Fruit fly (Drosophila melanogaster) whole organism, embryonic: ENCODE data around the gene CG14331.

Experiments used
- CG10565 ChIP-seq: fragments of 200-800 bp; sonication (Bioruptor generic); optimal IDR thresholded peaks from 3 replicates; lab custom pipeline; 2016; ENCODE audit warnings: missing biosample characterization, mild to moderate bottlenecking, missing genetic modification characterization
- CG11695 ChIP-seq: fragments of 200-800 bp; sonication (Bioruptor generic); IDR thresholded peaks from 3 replicates; pipeline ENCODE4 v1.3.6; 2022; ENCODE audit warnings: missing biosample characterization, missing genetic modification characterization
- CG12104 ChIP-seq: fragments of 200-800 bp; sonication (Bioruptor generic); optimal IDR thresholded peaks from 3 replicates; lab custom pipeline; 2016; ENCODE audit warnings: missing biosample characterization, missing genetic modification characterization
- CG14014 ChIP-seq: fragments of 200-800 bp; sonication (Bioruptor generic); IDR thresholded peaks from 2 replicates; pipeline ENCODE4 v1.3.6; 2022; ENCODE audit warnings: missing biosample characterization, missing genetic modification characterization
- CG14441 ChIP-seq: fragments of 200-800 bp; sonication (Bioruptor generic); IDR thresholded peaks from 2 replicates; pipeline ENCODE4 v1.3.6; 2022; ENCODE audit warnings: missing biosample characterization, missing genetic modification characterization
- CG16779 ChIP-seq: fragments of 200-800 bp; sonication (Bioruptor generic); IDR thresholded peaks from 2 replicates; pipeline ENCODE4 v1.3.6; 2022; ENCODE audit warnings: missing biosample characterization, missing genetic modification characterization
- CG2120 ChIP-seq: fragments of 200-800 bp; sonication (Bioruptor generic); optimal IDR thresholded peaks from 3 replicates; lab custom pipeline; 2016; ENCODE audit warnings: missing biosample characterization, missing genetic modification characterization
- CG2202 ChIP-seq: fragments of 200-800 bp; sonication (Bioruptor generic); optimal IDR thresholded peaks from 2 replicates; lab custom pipeline; 2018; ENCODE audit warnings: missing biosample characterization, mild to moderate bottlenecking, missing genetic modification characterization
- CG2678 ChIP-seq: fragments of 200-800 bp; sonication (Bioruptor generic); optimal IDR thresholded peaks from 3 replicates; lab custom pipeline; 2019; ENCODE audit warnings: missing biosample characterization, mild to moderate bottlenecking, missing genetic modification characterization, moderate library complexity
- CG31441 ChIP-seq: fragments of 200-800 bp; sonication (Bioruptor generic); IDR thresholded peaks from 2 replicates; pipeline ENCODE4 v1.3.6; 2022; ENCODE audit warnings: missing biosample characterization, missing genetic modification characterization
- CG33213 ChIP-seq: fragments of 200-800 bp; sonication (Bioruptor generic); optimal IDR thresholded peaks from 3 replicates; lab custom pipeline; 2016; ENCODE audit warnings: missing biosample characterization, missing genetic modification characterization
- CG6254 ChIP-seq: fragments of 200-800 bp; sonication (Bioruptor generic); optimal IDR thresholded peaks from 3 replicates; lab custom pipeline; 2017; ENCODE audit warnings: mild to moderate bottlenecking, missing biosample characterization, missing genetic modification reagents, missing genetic modification characterization
- CG6654 ChIP-seq: fragments of 200-800 bp; sonication (Bioruptor generic); optimal IDR thresholded peaks from 2 replicates; lab custom pipeline; 2017; ENCODE audit warnings: missing biosample characterization, mild to moderate bottlenecking, missing genetic modification characterization
- CG6683 ChIP-seq: fragments of 200-800 bp; sonication (Bioruptor generic); optimal IDR thresholded peaks from 2 replicates; lab custom pipeline; 2017; ENCODE audit warnings: missing biosample characterization, mild to moderate bottlenecking, missing genetic modification characterization, missing genetic modification reagents
- CG7556 ChIP-seq: fragments of 200-800 bp; sonication (Bioruptor generic); optimal IDR thresholded peaks from 2 replicates; lab custom pipeline; 2017; ENCODE audit warnings: missing biosample characterization, mild to moderate bottlenecking, missing genetic modification characterization
- CG8388 ChIP-seq: fragments of 200-800 bp; sonication (Bioruptor generic); optimal IDR thresholded peaks from 2 replicates; lab custom pipeline; 2019; ENCODE audit warnings: missing biosample characterization, mild to moderate bottlenecking, missing genetic modification characterization, moderate library complexity
- CG8478 ChIP-seq: fragments of >200 bp; optimal IDR thresholded peaks from 2 replicates; lab custom pipeline; 2018
- Dip2 ChIP-seq: fragments of 200-800 bp; sonication (Bioruptor generic); IDR thresholded peaks from 2 replicates; pipeline ENCODE4 v1.3.6; 2022; ENCODE audit warnings: missing biosample characterization, missing genetic modification characterization
- E2f1 ChIP-seq: fragments of 200-800 bp; sonication (Bioruptor generic); IDR thresholded peaks from 2 replicates; pipeline ENCODE4 v1.3.6; 2022; ENCODE audit warnings: missing biosample characterization, missing genetic modification characterization
- ERR ChIP-seq: fragments of 200-800 bp; sonication (Bioruptor generic); optimal IDR thresholded peaks from 2 replicates; lab custom pipeline; 2016; ENCODE audit warnings: missing biosample characterization, missing genetic modification characterization
- Elba2 ChIP-seq: fragments of 200-800 bp; sonication (Bioruptor generic); optimal IDR thresholded peaks from 3 replicates; lab custom pipeline; 2016; ENCODE audit warnings: missing biosample characterization, missing genetic modification characterization
- Hmr ChIP-seq: fragments of 200-800 bp; sonication (Bioruptor generic); optimal IDR thresholded peaks from 3 replicates; lab custom pipeline; 2017; ENCODE audit warnings: mild to moderate bottlenecking, missing biosample characterization, missing genetic modification reagents, missing genetic modification characterization
- Hr3 ChIP-seq: fragments of 200-800 bp; sonication (Bioruptor generic); optimal IDR thresholded peaks from 3 replicates; lab custom pipeline; 2016; ENCODE audit warnings: missing biosample characterization, missing genetic modification characterization
- Med ChIP-seq: fragments of 200-800 bp; sonication (Bioruptor generic); peaks from one replicate; lab custom pipeline; 2016; ENCODE audit warnings: missing biosample characterization, missing genetic modification characterization, mild to moderate bottlenecking, inconsistent platforms, moderate library complexity
- Nf-YB ChIP-seq: fragments of 200-800 bp; sonication (Bioruptor generic); optimal IDR thresholded peaks from 3 replicates; lab custom pipeline; 2019; ENCODE audit warnings: missing biosample characterization, mild to moderate bottlenecking, missing genetic modification characterization, moderate library complexity
- Rfx ChIP-seq: fragments of 200-800 bp; sonication (Bioruptor generic); IDR thresholded peaks from 2 replicates; pipeline ENCODE4 v1.3.6; 2022; ENCODE audit warnings: missing biosample characterization, missing genetic modification characterization
- Sry-β ChIP-seq: fragments of 200-800 bp; sonication (Bioruptor generic); optimal IDR thresholded peaks from 2 replicates; lab custom pipeline; 2018; ENCODE audit warnings: missing biosample characterization, mild to moderate bottlenecking, missing genetic modification characterization, moderate library complexity
- Stat92E ChIP-seq, 3 experiments: fragments of >200 bp in 2 of 3; fragments of 200-800 bp in 1 of 3; sonication (Bioruptor generic) in 1 of 3; optimal IDR thresholded peaks; 2 replicates each; lab custom pipeline; 2017 to 2019; ENCODE audit warnings: missing biosample characterization in 3 of 3, missing genetic modification characterization in 3 of 3, mild to moderate bottlenecking in 1 of 3, moderate library complexity in 1 of 3
- Tbp ChIP-seq: fragments of >200 bp; optimal IDR thresholded peaks from 2 replicates; lab custom pipeline; 2018; ENCODE audit warnings: missing biosample characterization, missing genetic modification characterization
- Usf ChIP-seq: fragments of 200-800 bp; sonication (Bioruptor generic); optimal IDR thresholded peaks from 2 replicates; lab custom pipeline; 2017; ENCODE audit warnings: missing genotype, missing biosample characterization, missing genetic modification characterization
- ac ChIP-seq: fragments of 200-800 bp; sonication (Bioruptor generic); optimal IDR thresholded peaks from 3 replicates; lab custom pipeline; 2017; ENCODE audit warnings: missing biosample characterization, mild to moderate bottlenecking, missing genetic modification characterization
- dan ChIP-seq: fragments of 200-800 bp; sonication (Bioruptor generic); IDR thresholded peaks from 2 replicates; pipeline ENCODE4 v1.3.6; 2022; ENCODE audit warnings: missing biosample characterization, missing genetic modification characterization
- her ChIP-seq: fragments of 200-800 bp; sonication (Bioruptor generic); optimal IDR thresholded peaks from 2 replicates; lab custom pipeline; 2016; ENCODE audit warnings: missing biosample characterization, missing genetic modification characterization
- insv ChIP-seq, 2 experiments: fragments of 200-800 bp; sonication (Bioruptor generic); optimal IDR thresholded peaks; 3 replicates each; lab custom pipeline; 2016 to 2018; ENCODE audit warnings: missing biosample characterization in 2 of 2, missing genetic modification characterization in 2 of 2
- jigr1 ChIP-seq: fragments of 200-800 bp; sonication (Bioruptor generic); IDR thresholded peaks from 3 replicates; pipeline ENCODE4 v1.3.6; 2022; ENCODE audit warnings: missing biosample characterization, missing genetic modification characterization
- jumu ChIP-seq: fragments of 200-800 bp; sonication (Bioruptor generic); optimal IDR thresholded peaks from 3 replicates; lab custom pipeline; 2016; ENCODE audit warnings: missing biosample characterization, missing genetic modification characterization
- kay ChIP-seq: fragments of 200-800 bp; sonication (Bioruptor generic); optimal IDR thresholded peaks from 2 replicates; lab custom pipeline; 2016; ENCODE audit warnings: missing biosample characterization, missing genetic modification characterization
- lbe ChIP-seq: fragments of 200-800 bp; sonication (Bioruptor generic); optimal IDR thresholded peaks from 2 replicates; lab custom pipeline; 2016; ENCODE audit warnings: missing biosample characterization, mild to moderate bottlenecking, missing genetic modification characterization
- lola ChIP-seq, 3 experiments: fragments of >200 bp in 2 of 3; fragments of 200-800 bp in 1 of 3; sonication (Bioruptor generic) in 1 of 3; optimal IDR thresholded peaks; 2 replicates each; lab custom pipeline; 2017 to 2019; ENCODE audit warnings: missing biosample characterization in 3 of 3, missing genetic modification characterization in 3 of 3, mild to moderate bottlenecking in 1 of 3, moderate library complexity in 1 of 3
- oc ChIP-seq: fragments of 200-800 bp; sonication (Bioruptor generic); optimal IDR thresholded peaks from 2 replicates; lab custom pipeline; 2018; ENCODE audit warnings: missing biosample characterization, mild to moderate bottlenecking, missing genetic modification characterization, moderate library complexity
- pnt ChIP-seq: fragments of 200-800 bp; sonication (Bioruptor generic); optimal IDR thresholded peaks from 3 replicates; lab custom pipeline; 2016; ENCODE audit warnings: missing biosample characterization, missing genetic modification characterization
- run ChIP-seq: fragments of 200-800 bp; sonication (Bioruptor generic); optimal IDR thresholded peaks from 3 replicates; lab custom pipeline; 2018; ENCODE audit warnings: missing biosample characterization, mild to moderate bottlenecking, missing genetic modification characterization
- salm ChIP-seq: fragments of 200-800 bp; sonication (Bioruptor generic); optimal IDR thresholded peaks from 2 replicates; lab custom pipeline; 2018; ENCODE audit warnings: missing biosample characterization, mild to moderate bottlenecking, missing genetic modification characterization
- schlank ChIP-seq: fragments of 200-800 bp; sonication (Bioruptor generic); optimal IDR thresholded peaks from 2 replicates; lab custom pipeline; 2018; ENCODE audit warnings: missing biosample characterization, mild to moderate bottlenecking, missing genetic modification characterization
- sens ChIP-seq: fragments of 200-800 bp; sonication (Bioruptor generic); peaks from one replicate; lab custom pipeline; 2016; ENCODE audit warnings: missing biosample characterization, missing genetic modification characterization
- zf30C ChIP-seq: fragments of 200-800 bp; sonication (Bioruptor generic); optimal IDR thresholded peaks from 3 replicates; lab custom pipeline; 2018; ENCODE audit warnings: missing biosample characterization, mild to moderate bottlenecking, missing genetic modification characterization

CG14331 gene

DNA sequence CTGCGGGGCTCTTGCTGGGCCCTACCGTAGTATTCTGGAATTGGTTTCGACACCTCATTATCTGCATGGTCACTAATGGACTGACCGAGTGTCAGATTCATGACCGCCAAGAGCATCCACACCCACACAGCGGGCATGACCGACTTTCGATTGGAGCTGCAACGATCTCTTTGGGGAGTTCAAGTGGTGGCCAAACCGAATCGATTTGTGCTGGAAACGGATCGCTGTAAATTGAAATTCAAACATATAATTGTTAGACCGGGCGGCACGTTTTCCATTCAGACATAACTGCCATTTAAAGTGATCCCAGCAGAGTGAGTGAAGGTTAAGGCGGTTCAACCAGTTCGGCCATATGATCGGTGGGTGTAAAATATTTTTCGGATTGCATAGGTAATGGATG lies 34.1 kb downstream of the CG14331 start, which contains the start of the genes CG42824 and CG42798:
CG42824 (minus strand) TSS at position 101 of the 400 bp plus-strand sequence.
CG42798 (plus strand) TSS at position 268 of the 400 bp plus-strand sequence.
- TF ChIP-seq insv (GFP tag; optimal IDR thresholded peaks at IDR 0.05; lab: Kevin White, UChicago) (no peak), run (tag; lab: Kevin White, UChicago) (no peak), Usf (GFP tag; lab: Kevin White, UChicago) (no peak), CG8388 (GFP tag; lab: Kevin White, UChicago) (no peak)

DNA sequence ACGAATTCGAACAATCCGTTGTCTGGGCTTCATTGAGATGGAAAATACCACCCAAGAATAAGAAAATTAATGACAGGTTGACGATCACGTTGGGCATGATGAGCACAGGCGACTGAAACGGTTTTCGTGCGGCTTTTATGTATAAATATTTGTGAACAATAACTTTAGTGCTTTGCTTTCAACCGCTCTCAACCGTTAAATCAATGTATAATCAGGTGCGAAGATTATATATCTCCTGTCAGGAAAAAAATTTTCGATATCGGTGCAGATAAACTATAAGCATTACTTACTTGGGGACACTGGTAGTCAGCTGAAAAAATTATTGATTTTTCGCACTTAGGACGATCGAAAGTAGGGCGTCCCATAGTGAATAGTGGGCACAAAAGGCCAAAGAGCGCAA lies 35.5 kb downstream of the CG14331 start, which contains the start of gene CG42823:
CG42823 (minus strand) TSS at position 101 of the 400 bp plus-strand sequence.
- TF ChIP-seq schlank, result no peak
- no peak for TF ChIP-seq Nf-YB (GFP tag; lab: Kevin White, UChicago)
- no peak for TF ChIP-seq CG8478 (lab: Kevin White, UChicago)
- no peak for TF ChIP-seq pnt
- no peak for TF ChIP-seq kay
- no peak for TF ChIP-seq CG16779
- no peak for TF ChIP-seq CG14441 (GFP tag; lab: Robert Waterston, UW)
- no peak for TF ChIP-seq Sry-β
- TF ChIP-seq CG33213, result no peak
- no peak for TF ChIP-seq Elba2 (GFP tag; lab: Kevin White, UChicago)
- TF ChIP-seq oc (tag; lab: Kevin White, UChicago), result no peak
- TF ChIP-seq CG6654 (GFP tag; lab: Kevin White, UChicago), result no peak
- TF ChIP-seq salm (tag; lab: Kevin White, UChicago), result no peak
- TF ChIP-seq ac, result no peak
- TF ChIP-seq Tbp (GFP tag; lab: Kevin White, UChicago), result no peak

DNA sequence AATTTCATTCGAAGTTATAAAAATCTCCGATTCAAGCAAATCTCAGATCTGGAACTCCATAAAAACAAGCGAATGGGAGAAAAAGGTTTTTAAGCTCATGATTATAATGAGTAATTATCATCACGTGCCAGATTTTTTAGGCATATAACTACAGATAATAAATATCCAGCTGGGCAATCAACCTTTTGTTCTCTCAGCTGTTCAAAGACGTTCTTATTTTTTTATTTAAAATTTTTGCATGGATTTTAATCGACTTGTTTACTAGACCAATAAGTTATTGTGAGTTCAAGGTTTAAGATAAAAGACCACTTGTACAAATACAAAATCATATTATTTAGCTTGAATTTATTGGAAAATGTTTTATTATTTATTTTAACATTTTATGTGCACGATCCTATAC lies 36.4 kb downstream of the CG14331 start:
- TF ChIP-seq CG31441 (no peak), sens (GFP tag; lab: Kevin White, UChicago) (peak; percentile 15), lbe (GFP tag; lab: Kevin White, UChicago) (peak; percentile 75), Med (peak; percentile 33), Hmr (peak; percentile 66), CG2678 (tag; lab: Kevin White, UChicago) (peak; percentile 6), CG6683 (GFP tag; lab: Kevin White, UChicago) (no peak), zf30C (no peak), CG2120 (GFP tag; lab: Kevin White, UChicago) (peak; percentile 32)

DNA sequence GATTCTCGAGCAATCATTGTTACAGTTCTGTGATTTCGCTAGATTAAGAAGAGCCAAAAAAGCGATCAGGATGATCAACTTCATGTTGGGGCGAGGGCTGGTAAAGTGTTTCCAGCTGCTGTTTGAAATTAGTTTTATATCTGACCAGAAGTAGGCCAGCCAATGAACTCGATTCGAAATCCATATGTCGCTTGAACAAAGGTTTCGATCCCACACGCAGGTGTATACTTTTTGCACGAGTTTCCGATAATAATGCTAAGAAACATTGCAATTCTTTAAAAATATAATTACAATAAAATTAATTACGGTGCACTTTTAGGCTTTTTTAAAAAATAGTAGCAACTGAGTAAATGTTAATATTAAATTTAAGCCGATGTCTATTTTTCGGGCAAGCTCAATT lies 36.9 kb downstream of the CG14331 start, which contains the start of gene CG34280:
CG34280 (minus strand) TSS at position 101 of the 400 bp plus-strand sequence.
- TF ChIP-seq E2f1 (GFP tag; lab: Robert Waterston, UW) (no peak), CG2202 (tag; lab: Kevin White, UChicago) (no peak), CG14014 (GFP tag; lab: Robert Waterston, UW) (no peak), CG6254 (GFP tag; lab: Kevin White, UChicago) (no peak), CG11695 (GFP tag; lab: Robert Waterston, UW) (no peak), ERR (GFP tag; lab: Kevin White, UChicago) (no peak), CG6683 (GFP tag; lab: Kevin White, UChicago) (no peak), CG12104 (GFP tag; lab: Kevin White, UChicago) (no peak)

DNA sequence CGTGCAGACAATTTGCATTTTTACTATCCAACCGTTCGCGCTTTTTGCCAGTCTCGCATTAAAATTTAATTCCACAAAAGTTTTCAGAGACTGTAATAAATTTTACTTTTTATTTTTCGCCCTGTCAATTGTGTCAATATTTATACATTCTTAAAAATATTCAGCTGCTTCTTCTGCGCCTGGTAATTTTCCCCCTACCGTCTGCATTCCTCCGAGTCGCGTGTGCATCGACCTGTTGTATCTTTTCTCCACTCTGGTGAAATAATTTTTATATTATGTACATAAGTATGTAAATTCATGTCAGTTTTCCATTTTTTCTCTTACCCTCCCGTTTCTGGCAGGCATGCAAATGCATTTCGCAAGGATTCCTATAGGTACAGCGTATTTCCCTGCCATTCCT lies 37.3 kb downstream of the CG14331 start, which contains the start of gene CG34279:
CG34279 (minus strand) TSS at position 101 of the 400 bp plus-strand sequence.
- no peak for TF ChIP-seq dan (GFP tag; lab: Robert Waterston, UW)
- no peak for TF ChIP-seq Dip2 (GFP tag; lab: Robert Waterston, UW)
- TF ChIP-seq jumu (GFP tag; lab: Kevin White, UChicago), result no peak
- TF ChIP-seq CG10565, result no peak
- no peak for TF ChIP-seq jigr1 (GFP tag; lab: Robert Waterston, UW)
- TF ChIP-seq her (GFP tag; lab: Kevin White, UChicago), result no peak
- TF ChIP-seq Rfx (GFP tag; lab: Robert Waterston, UW), result no peak
- no peak for TF ChIP-seq Hr3
- no peak for TF ChIP-seq CG7556
- TF ChIP-seq Stat92E (GFP tag; optimal IDR thresholded peaks at IDR 0.05; lab: Kevin White, UChicago), result no peak
- no peak for TF ChIP-seq lola (GFP tag; optimal IDR thresholded peaks at IDR 0.05; lab: Kevin White, UChicago)
- TF ChIP-seq, all 482 proteins: peak for 0
